Fruit fly (Drosophila melanogaster) S2 (cell line): ENCODE measurements around the gene Acp32CD.

Source experiments
- CG8478 ChIP-seq: fragments of >200 bp; optimal IDR thresholded peaks from 2 replicates; lab custom pipeline; 2018
- CTCF ChIP-seq, 2 experiments: fragments of >200 bp; optimal IDR thresholded peaks; 2 replicates each; lab custom pipeline; 2018

The Acp32CD gene

DNA sequence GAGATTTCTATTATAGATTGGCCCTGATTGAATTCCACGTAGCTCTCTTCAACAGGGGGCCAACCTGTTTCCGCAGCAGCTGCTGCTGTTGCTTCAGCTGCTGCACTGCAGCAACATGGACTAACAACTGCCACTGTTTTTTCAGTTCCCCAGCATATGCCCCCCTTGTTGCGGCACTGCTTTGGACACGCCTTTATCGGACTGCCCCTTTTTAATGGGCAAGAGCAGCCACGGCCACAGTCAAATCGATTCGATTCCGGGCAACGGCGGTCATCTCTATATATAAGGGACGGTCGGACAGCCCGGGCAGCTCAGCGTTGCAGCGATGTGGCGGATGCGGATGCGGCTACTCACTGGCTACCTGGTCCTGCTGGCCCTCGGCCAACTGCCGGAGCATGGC is at the start of gene Acp32CD:
Acp32CD (plus strand) TSS at position 301 of the 400 bp plus-strand sequence.
- TF ChIP-seq CG8478: no peak
- TF ChIP-seq CTCF (optimal IDR thresholded peaks at IDR 0.05; lab: Kevin White, UChicago): no peak

DNA sequence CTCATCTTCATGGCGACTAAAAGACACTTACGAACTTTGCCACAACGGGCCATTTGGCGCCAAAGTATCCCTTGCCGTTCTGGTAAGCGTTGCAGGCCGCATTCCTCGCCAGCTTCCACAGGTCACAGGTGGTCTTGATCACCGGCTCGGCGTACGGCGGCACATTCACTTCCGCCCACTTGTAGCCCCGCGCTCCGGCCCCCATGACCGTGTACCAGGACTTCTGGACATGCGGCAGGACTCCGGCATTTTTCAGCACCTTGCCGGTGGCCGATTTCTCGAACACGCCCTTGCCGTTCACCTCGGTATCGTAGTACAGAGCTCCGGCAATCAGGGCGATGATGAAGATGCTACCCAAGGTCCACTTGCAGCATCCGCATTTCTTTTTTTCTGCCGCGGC is 49.5 kb upstream of the Acp32CD start:
- no peak for TF ChIP-seq CTCF (optimal IDR thresholded peaks at IDR 0.05; lab: Kevin White, UChicago)
- no peak for TF ChIP-seq CG8478

DNA sequence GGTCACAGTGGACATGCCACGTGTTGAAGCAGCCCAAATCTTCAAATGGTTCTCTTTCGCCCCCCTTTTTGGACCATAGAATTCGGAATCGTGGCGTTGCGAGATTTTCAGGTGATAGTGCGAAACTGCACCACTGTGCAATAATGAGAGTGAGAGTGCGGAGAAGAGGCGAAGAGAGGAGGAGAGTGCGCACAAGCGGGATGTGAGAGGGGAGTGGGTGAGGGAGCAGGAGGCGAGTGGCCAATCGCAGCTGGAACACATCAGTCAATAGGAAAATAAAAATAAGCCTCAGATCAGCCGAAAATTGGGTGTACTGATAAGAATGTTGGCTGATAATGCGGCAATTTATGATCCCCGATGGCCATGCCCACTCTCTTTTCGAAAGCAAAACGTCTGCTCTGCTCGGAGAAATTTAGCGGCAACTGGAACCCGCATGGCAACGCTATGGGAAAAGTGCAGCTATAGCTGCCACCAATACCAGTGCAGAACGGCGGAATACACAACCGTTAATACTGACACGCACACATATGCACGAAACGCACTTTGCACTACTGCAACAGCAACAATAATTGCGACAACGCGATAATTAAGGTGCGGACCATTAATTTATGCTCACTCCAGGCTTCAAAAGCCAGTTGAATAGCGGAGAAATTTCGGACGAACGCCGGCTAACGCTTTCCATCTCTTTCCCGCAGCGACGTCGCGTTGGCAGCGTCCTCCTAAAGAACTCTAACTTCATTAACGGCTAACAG is 48.0 kb upstream of the Acp32CD start:
- TF ChIP-seq CG8478 (no peak), CTCF (optimal IDR thresholded peaks at IDR 0.05; lab: Kevin White, UChicago) (no peak)

DNA sequence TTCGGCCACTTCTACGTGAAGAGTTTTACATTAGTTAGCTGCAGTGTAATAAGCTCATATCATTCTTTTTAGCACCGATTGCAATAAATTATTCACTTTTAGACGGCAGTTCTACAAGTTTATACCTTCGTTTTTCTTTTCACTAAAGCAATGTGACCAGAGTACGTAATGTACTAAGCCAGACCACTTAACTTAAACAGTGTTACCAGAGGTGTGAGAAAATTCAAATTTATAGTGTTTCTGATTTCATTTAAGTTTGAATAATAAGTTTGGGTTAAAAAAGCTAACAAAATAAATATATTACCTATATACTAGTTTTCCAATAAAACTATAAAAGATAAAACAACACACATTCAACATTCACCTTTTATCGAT is 47.4 kb upstream of the Acp32CD start:
- no peak for TF ChIP-seq CG8478

dm6 chr2L:10970134-10970533 is 45.3 kb upstream of the Acp32CD start, which contains the start of the genes Tmem214 and YL-1:
TSS of gene Tmem214 (minus strand) at chr2L:10970275.
TSS of gene YL-1 (plus strand) at chr2L:10970443.
- no peak for TF ChIP-seq CTCF (optimal IDR thresholded peaks at IDR 0.05; lab: Kevin White, UChicago)
- no peak for TF ChIP-seq CG8478

DNA sequence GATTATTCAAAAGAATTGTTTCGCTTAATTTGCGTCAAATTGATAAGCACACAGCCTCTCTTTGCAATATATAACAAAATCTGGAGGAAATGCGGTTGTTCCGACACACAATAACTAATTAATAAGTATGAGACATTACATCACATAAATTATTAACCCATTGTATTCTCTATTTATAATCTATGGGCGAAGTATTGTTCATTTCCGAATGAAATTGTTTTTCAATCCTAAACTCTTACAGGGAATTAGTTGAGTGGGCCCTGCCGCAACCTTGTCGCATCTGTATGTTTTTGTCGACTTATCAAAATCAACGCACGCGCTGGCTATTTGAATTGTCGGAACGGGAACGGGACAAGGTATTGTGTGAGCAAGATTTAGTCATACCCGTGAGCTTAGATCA is 43.2 kb upstream of the Acp32CD start, which contains the start of gene CG16743:
CG16743 (plus strand) TSS at position 57 of the 400 bp plus-strand sequence.
- no peak for TF ChIP-seq CG8478
- TF ChIP-seq CTCF (optimal IDR thresholded peaks at IDR 0.05; lab: Kevin White, UChicago): no peak

- no peak for TF ChIP-seq CG8478
- no peak for TF ChIP-seq CTCF (optimal IDR thresholded peaks at IDR 0.05; lab: Kevin White, UChicago)
These were observed 40.8 kb upstream of the Acp32CD start for dm6 chr2L:10974638-10975037.

- TF ChIP-seq CG8478 (no peak), CTCF (optimal IDR thresholded peaks at IDR 0.05; lab: Kevin White, UChicago) (no peak)
These were observed 40.2 kb upstream of the Acp32CD start, which contains the start of gene abo for dm6 chr2L:10975193-10975592. TSS of gene abo (minus strand) at chr2L:10975293.

dm6 chr2L:10976046-10976863 is 39.2 kb upstream of the Acp32CD start, which contains the start of the genes ATPsynG and SCAR:
TSS of gene ATPsynG (minus strand) at chr2L:10976399.
TSS of gene SCAR (plus strand) at chr2L:10976772.
- TF ChIP-seq CG8478 (no peak), CTCF (optimal IDR thresholded peaks at IDR 0.05; lab: Kevin White, UChicago) (peak; percentile 17 to 21)

dm6 chr2L:10976864-10977586 is 38.4 kb upstream of the Acp32CD start:
- TF ChIP-seq CTCF (optimal IDR thresholded peaks at IDR 0.05; lab: Kevin White, UChicago): no peak
- no peak for TF ChIP-seq CG8478

dm6 chr2L:10986138-10986537 is 29.3 kb upstream of the Acp32CD start:
- TF ChIP-seq CTCF (optimal IDR thresholded peaks at IDR 0.05; lab: Kevin White, UChicago): peak; percentile 49 to 91
- TF ChIP-seq CG8478: no peak

DNA sequence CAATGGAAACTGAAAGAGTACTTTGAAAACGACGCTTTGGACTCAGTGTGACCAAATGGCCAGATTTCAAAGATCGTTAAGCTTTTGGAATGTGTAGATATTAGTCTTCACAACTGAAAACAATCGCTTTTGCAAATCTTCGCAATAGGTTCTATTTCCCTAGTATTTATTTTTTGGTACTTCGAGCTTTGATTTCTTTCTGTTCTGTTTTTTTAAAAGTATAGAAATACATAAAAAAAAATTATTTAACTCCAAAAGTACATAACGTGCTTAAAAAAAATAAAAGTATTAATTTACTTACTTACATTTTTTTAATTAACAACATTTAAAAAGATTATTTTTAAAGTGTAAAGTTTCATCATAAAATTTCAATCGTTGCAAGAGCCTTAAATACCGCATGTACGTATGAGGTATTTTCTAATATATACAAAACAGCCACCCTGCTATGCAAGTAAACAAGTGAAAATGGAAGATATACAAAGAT is 28.0 kb upstream of the Acp32CD start, which contains the start of the genes piwi and CG12253:
piwi (minus strand) TSS at position 51 of the 484 bp plus-strand sequence.
CG12253 (plus strand) TSS at position 437 of the 484 bp plus-strand sequence.
- no peak for TF ChIP-seq CG8478
- no peak for TF ChIP-seq CTCF (optimal IDR thresholded peaks at IDR 0.05; lab: Kevin White, UChicago)

DNA sequence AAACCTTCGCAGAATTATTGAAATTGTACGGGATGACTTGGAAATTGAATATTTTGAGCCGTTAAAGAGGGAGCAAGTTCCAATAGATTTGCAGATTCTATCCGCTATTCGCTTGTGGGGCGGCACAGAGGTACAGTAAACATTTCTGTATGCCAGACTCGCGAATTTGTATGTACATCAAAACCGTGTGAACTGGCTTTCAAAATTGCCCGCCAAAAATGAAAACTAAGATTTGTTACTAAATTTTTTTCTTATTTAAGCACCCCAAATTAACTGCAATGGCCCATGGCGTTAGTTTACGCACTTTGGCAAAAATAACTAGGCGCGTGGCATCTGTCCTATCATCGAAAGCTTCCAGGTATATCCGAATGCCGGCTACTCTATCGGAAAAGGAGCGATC is 27.4 kb upstream of the Acp32CD start:
- TF ChIP-seq CG8478 (no peak), CTCF (optimal IDR thresholded peaks at IDR 0.05; lab: Kevin White, UChicago) (no peak)

dm6 chr2L:10989162-10989561 is 26.3 kb upstream of the Acp32CD start, which contains the start of gene TTLL4A:
TSS of gene TTLL4A (plus strand) at chr2L:10989401.
- TF ChIP-seq CG8478 (no peak), CTCF (optimal IDR thresholded peaks at IDR 0.05; lab: Kevin White, UChicago) (peak; percentile 39 to 44)
